Fruit fly (Drosophila melanogaster): ENCODE data around the gene Spase22-23.

Spase22-23 gene

DNA sequence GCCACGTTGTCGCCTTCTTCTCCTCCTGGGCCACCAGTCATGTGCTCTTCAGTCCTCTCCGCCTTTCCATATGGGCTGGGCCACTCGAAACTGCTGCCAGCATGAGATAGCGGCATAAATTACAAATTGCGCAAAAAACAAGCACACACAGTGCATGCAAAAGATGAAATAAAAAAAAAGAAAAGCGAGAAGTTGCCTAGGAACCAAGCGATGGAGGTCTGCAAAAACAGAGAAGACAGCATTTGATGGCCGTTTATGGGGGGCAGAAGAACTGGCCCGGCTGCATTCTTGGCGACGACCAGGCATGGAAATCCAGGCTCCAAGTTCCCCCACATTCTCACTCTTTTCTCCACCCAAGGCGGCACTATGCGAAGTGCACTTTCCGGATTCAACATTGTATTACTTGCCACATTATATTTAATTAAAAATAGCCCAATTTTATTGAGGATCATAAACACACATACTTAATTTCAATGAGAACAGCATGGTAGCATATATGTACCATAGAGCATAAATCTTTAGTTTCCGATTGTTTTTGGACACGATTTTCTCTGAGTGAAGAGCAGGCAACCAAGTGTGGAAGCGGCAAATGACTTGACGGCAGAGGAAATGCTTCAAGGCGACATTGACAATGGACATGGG is 31.7 kb upstream of the Spase22-23 start (continued):
- TF ChIP-seq dac (GFP tag; optimal IDR thresholded peaks at IDR 0.05) (no peak), fkh (GFP tag; optimal IDR thresholded peaks at IDR 0.05) (no peak), CG34406 (GFP tag; optimal IDR thresholded peaks at IDR 0.05) (peak; percentile 8), CG10669 (GFP tag; optimal IDR thresholded peaks at IDR 0.05) (peak; percentile 51), CG31627 (GFP tag; optimal IDR thresholded peaks at IDR 0.05) (no peak), Hr4 (GFP tag; optimal IDR thresholded peaks at IDR 0.05) (peak; percentile 44), salr (GFP tag; optimal IDR thresholded peaks at IDR 0.05) (peak in 1 of 2 experiments; percentile 58), CG6163 (GFP tag; IDR thresholded peaks at IDR 0.05) (peak; percentile 54; the same call in 2 of the 3 replicates), fd85E (GFP tag; optimal IDR thresholded peaks at IDR 0.05) (no peak), CG4318 (GFP tag; optimal IDR thresholded peaks at IDR 0.05) (peak; percentile 43), vri (GFP tag; optimal IDR thresholded peaks at IDR 0.05) (no peak), CG3032 (tag; optimal IDR thresholded peaks at IDR 0.05) (peak; percentile 46), svp (GFP tag) (peak; percentile 32), Met (GFP tag; optimal IDR thresholded peaks at IDR 0.05) (no peak), Sox15 (GFP tag; optimal IDR thresholded peaks at IDR 0.05) (no peak)

DNA sequence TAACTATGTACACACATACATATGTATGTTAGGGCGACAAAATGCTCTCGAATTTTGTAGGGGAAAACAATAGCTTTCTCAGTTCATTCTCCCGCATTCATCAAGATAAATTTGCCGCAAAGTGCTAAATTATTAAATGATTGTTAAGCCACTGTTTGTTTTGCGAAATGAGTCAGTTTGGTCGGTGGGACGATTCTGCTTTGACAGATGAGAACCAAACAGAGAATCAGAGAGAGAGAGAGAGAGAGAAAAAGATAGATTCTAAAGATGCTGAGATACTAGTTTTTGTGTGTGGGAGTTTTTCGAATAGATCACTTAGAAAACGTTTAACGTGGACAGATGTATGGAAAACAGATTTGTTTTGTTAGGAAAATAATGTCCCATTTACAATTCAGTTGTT is 30.6 kb upstream of the Spase22-23 start:
- TF ChIP-seq Hr39 (GFP tag; optimal IDR thresholded peaks at IDR 0.05) (no peak), topi (GFP tag; optimal IDR thresholded peaks at IDR 0.05) (no peak), CG15336 (GFP tag; IDR thresholded peaks at IDR 0.05) (no peak), Sox15 (GFP tag; optimal IDR thresholded peaks at IDR 0.05) (no peak), Lpt (GFP tag; optimal IDR thresholded peaks at IDR 0.05) (no peak), CG8632 (GFP tag; optimal IDR thresholded peaks at IDR 0.05) (no peak), CG6276 (GFP tag; optimal IDR thresholded peaks at IDR 0.05) (no peak), vri (GFP tag; optimal IDR thresholded peaks at IDR 0.05) (no peak), OdsH (GFP tag; optimal IDR thresholded peaks at IDR 0.05) (no peak), fkh (GFP tag; optimal IDR thresholded peaks at IDR 0.05) (no peak), fd85E (GFP tag; optimal IDR thresholded peaks at IDR 0.05) (no peak)

DNA sequence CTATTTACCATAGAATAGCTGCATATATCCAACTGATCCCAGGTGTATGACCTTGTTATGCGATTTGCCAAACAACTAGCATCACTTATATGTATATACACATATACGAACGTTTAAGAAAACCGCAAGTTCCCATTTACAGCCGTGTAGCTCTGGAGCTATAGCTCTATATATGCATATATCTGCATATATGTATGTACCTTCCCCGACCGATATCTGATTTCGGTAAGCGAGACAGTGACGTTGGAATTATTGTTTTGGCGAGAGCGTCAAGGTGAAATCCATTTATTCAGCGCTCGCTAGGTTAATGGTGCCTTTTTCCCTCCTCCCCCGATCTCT is 30.2 kb upstream of the Spase22-23 start:
- TF ChIP-seq Blimp-1 (GFP tag; optimal IDR thresholded peaks at IDR 0.05) (no peak), Eip78C (GFP tag) (peak; percentile 9), CG16779 (tag; optimal IDR thresholded peaks at IDR 0.05) (no peak), Eip75B (GFP tag; optimal IDR thresholded peaks at IDR 0.05) (no peak), Sox102F (GFP tag; optimal IDR thresholded peaks at IDR 0.05) (no peak), CG6854 (GFP tag; optimal IDR thresholded peaks at IDR 0.05) (no peak), esn (GFP tag; optimal IDR thresholded peaks at IDR 0.05) (peak; percentile 24), CG6808 (GFP tag; optimal IDR thresholded peaks at IDR 0.05) (no peak), CG1621 (tag; optimal IDR thresholded peaks at IDR 0.05) (no peak), svp (GFP tag) (peak; percentile 90), CG6792 (GFP tag; optimal IDR thresholded peaks at IDR 0.05) (peak; percentile 31)

DNA sequence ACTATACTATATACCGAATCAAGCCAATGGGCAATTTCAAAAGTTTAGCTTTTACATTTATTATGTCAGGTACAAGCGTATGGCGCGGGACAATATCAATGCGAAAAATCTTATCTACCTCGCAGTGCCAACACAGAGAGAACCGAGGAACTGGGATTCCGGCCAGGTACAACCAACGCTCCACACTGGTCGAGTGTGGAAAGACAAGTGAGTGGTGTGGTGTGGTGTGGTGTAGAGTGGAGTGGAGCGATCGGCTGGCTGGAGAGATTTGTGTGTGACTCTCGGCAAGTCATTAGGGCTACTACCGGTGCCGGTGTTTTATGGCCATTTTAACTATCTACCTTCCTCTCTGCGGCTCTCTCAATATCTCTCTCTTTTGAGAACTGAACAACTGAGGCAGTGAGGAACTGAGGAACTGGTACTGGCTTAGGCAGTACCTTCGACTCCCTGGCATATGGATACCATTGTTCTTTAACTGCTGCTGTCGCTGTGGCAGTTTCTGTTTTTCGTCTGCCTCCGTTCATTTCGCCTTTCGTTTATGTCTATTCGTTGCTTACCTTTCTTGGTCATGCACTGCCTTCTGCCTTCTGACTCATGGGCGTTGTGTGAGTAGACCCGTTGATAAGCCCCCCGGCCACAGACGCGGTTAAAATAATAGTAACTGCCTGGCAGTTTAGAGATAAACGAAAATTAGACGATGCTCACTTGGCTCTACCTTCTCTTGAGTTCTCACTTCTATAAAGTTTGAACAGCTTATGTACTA is 29.6 kb upstream of the Spase22-23 start:
- TF ChIP-seq lz (GFP tag; optimal IDR thresholded peaks at IDR 0.05) (peak; percentile 93), CG32006 (GFP tag; optimal IDR thresholded peaks at IDR 0.05) (peak; percentile 88), spab (GFP tag; optimal IDR thresholded peaks at IDR 0.05) (peak; percentile 95), CG6808 (GFP tag; optimal IDR thresholded peaks at IDR 0.05) (peak; percentile 96), CG31627 (GFP tag; optimal IDR thresholded peaks at IDR 0.05) (peak; percentile 93), dsx (GFP tag; optimal IDR thresholded peaks at IDR 0.05; ENCODE audit: poor library complexity, severe bottlenecking) (peak; percentile 95), pdm3 (GFP tag; optimal IDR thresholded peaks at IDR 0.05) (peak; percentile 96), Sox14 (GFP tag; optimal IDR thresholded peaks at IDR 0.05) (peak; percentile 96), vri (GFP tag; optimal IDR thresholded peaks at IDR 0.05) (peak; percentile 88), achi (GFP tag; optimal IDR thresholded peaks at IDR 0.05) (peak; percentile 94), cyc (GFP tag; optimal IDR thresholded peaks at IDR 0.05) (peak; percentile 93), Eip78C (GFP tag) (peak; percentile 98), Lpt (GFP tag; optimal IDR thresholded peaks at IDR 0.05) (peak; percentile 89), CG8319 (GFP tag; optimal IDR thresholded peaks at IDR 0.05) (peak; percentile 93), eg (GFP tag; IDR thresholded peaks at IDR 0.05) (peak; percentile 92), CG6854 (GFP tag; optimal IDR thresholded peaks at IDR 0.05) (peak; percentile 78), CG7368 (GFP tag; optimal IDR thresholded peaks at IDR 0.05) (peak; percentile 96), Hr38 (GFP tag; optimal IDR thresholded peaks at IDR 0.05) (no peak), Met (GFP tag; optimal IDR thresholded peaks at IDR 0.05) (peak; percentile 94), CG11294 (GFP tag; IDR thresholded peaks at IDR 0.05) (peak; percentile 87), CG15336 (GFP tag; IDR thresholded peaks at IDR 0.05) (peak; percentile 87)
